Fruit fly (Drosophila melanogaster) S2 (cell line): ENCODE measurements around the gene CG31463.

Experiments
- CG8478 ChIP-seq: fragments of >200 bp; optimal IDR thresholded peaks from 2 replicates; lab custom pipeline; 2018
- CTCF ChIP-seq, 2 experiments: fragments of >200 bp; optimal IDR thresholded peaks; 2 replicates each; lab custom pipeline; 2018

dm6 chr3R:8256040-8256439, 36.1 kb upstream of the CG31463 start:
- TF ChIP-seq CG8478 (lab: Kevin White, UChicago) (no peak), CTCF (optimal IDR thresholded peaks at IDR 0.05; lab: Kevin White, UChicago) (no peak)
